Worm (Caenorhabditis elegans): ENCODE data around the gene exc-6.

- TF ChIP-seq sox-4 (tag; optimal IDR thresholded peaks at IDR 0.05), result peak; percentile 64
- TF ChIP-seq nhr-11 (tag; optimal IDR thresholded peaks at IDR 0.05), result no peak
- TF ChIP-seq pha-4 (tag; optimal IDR thresholded peaks at IDR 0.05), result no peak
- no peak for TF ChIP-seq elt-4 (tag; optimal IDR thresholded peaks at IDR 0.05)
Observed at ce11 chrIII:1122239-1122638, 19.2 kb downstream of the exc-6 start.
